Worm (Caenorhabditis elegans) whole organism, midembryonic: ENCODE data around the gene F43G6.7.

ENCODE experiments used
- T22C8.4 ChIP-seq: fragments of 200-800 bp; sonication (Bioruptor generic); IDR thresholded peaks from 2 replicates; pipeline ENCODE4 v1.3.6; 2022; ENCODE audit warnings: missing genetic modification characterization, missing compliant biosample characterization
- cog-1 ChIP-seq: sonication (generic microtip); optimal IDR thresholded peaks from 2 replicates; lab custom pipeline; 2016; ENCODE audit warnings: missing genetic modification characterization, missing compliant biosample characterization
- flt-1 ChIP-seq: fragments of 200-800 bp; sonication (Bioruptor generic); IDR thresholded peaks from 2 replicates; pipeline ENCODE4 v1.3.6; 2022; ENCODE audit warnings: missing genetic modification characterization, missing compliant biosample characterization
- klf-2 ChIP-seq: fragments of 200-800 bp; sonication (Bioruptor generic); conservative IDR thresholded peaks from 2 replicates; pipeline ENCODE4 v1.3.6; 2022; ENCODE audit warnings: missing genetic modification reagents, missing genetic modification characterization, missing compliant biosample characterization
- med-1 ChIP-seq: sonication (generic microtip); optimal IDR thresholded peaks from 2 replicates; lab custom pipeline; 2017; ENCODE audit warnings: missing genetic modification characterization, mild to moderate bottlenecking, missing compliant biosample characterization, antibody characterized with exemption, missing genetic modification reagents; ENCODE audit not compliant: insufficient read depth
- ref-1 ChIP-seq: fragments of 200-800 bp; sonication (Bioruptor generic); conservative IDR thresholded peaks from 2 replicates; pipeline ENCODE4 v1.3.6; 2022; ENCODE audit warnings: missing genetic modification reagents, missing genetic modification characterization, missing compliant biosample characterization
- tab-1 ChIP-seq: fragments of 200-800 bp; sonication (Bioruptor generic); IDR thresholded peaks from 2 replicates; pipeline ENCODE4 v1.3.6; 2022; ENCODE audit warnings: missing genetic modification characterization, missing compliant biosample characterization
- ztf-23 ChIP-seq: fragments of 200-800 bp; sonication (Bioruptor generic); IDR thresholded peaks from 2 replicates; pipeline ENCODE4 v1.3.6; 2022; ENCODE audit warnings: missing genetic modification reagents, missing genetic modification characterization, missing compliant biosample characterization
- ztf-29 ChIP-seq: fragments of 200-800 bp; sonication (Bioruptor generic); IDR thresholded peaks from 2 replicates; pipeline ENCODE4 v1.3.6; 2022; ENCODE audit warnings: missing genetic modification reagents, missing genetic modification characterization, missing compliant biosample characterization

F43G6.7 gene

ce11 chrII:11816014-11816413 lies 5.4 kb downstream of the F43G6.7 start:
- no peak for TF ChIP-seq ztf-29 (GFP tag; lab: Robert Waterston, UW)
- TF ChIP-seq T22C8.4 = no peak
- no peak for TF ChIP-seq tab-1 (GFP tag; lab: Robert Waterston, UW)
- TF ChIP-seq ztf-23 (GFP tag; lab: Robert Waterston, UW) = no peak
- TF ChIP-seq med-1 (GFP tag; lab: Kevin White, UChicago) = no peak
- TF ChIP-seq cog-1 = no peak
- no peak for TF ChIP-seq flt-1 (GFP tag; lab: Robert Waterston, UW)
- no peak for TF ChIP-seq ref-1 (GFP tag; lab: Robert Waterston, UW)
- TF ChIP-seq klf-2 (GFP tag; lab: Robert Waterston, UW) = no peak

- TF ChIP-seq ztf-23 (GFP tag; lab: Robert Waterston, UW) (no peak), flt-1 (GFP tag; lab: Robert Waterston, UW) (no peak)
Measured at ce11 chrII:11816475-11816874, 5.9 kb downstream of the F43G6.7 start, which contains the start of gene pap-3. TSS of gene pap-3 (minus strand) at chrII:11816575.

ce11 chrII:11819824-11820223 lies 9.2 kb downstream of the F43G6.7 start, which contains the start of gene Y6D1A.2:
TSS of gene Y6D1A.2 (minus strand) at chrII:11819924.
- TF ChIP-seq flt-1 (GFP tag; lab: Robert Waterston, UW) = no peak
- TF ChIP-seq tab-1 (GFP tag; lab: Robert Waterston, UW) = no peak
- no peak for TF ChIP-seq ztf-29 (GFP tag; lab: Robert Waterston, UW)
- TF ChIP-seq med-1 (GFP tag; lab: Kevin White, UChicago) = no peak
- TF ChIP-seq ref-1 (GFP tag; lab: Robert Waterston, UW) = no peak
- no peak for TF ChIP-seq cog-1
- no peak for TF ChIP-seq T22C8.4
- no peak for TF ChIP-seq ztf-23 (GFP tag; lab: Robert Waterston, UW)
- TF ChIP-seq klf-2 (GFP tag; lab: Robert Waterston, UW) = no peak

- TF ChIP-seq flt-1 (GFP tag; lab: Robert Waterston, UW) (no peak), klf-2 (GFP tag; lab: Robert Waterston, UW) (no peak), ztf-29 (GFP tag; lab: Robert Waterston, UW) (no peak), tab-1 (GFP tag; lab: Robert Waterston, UW) (no peak), cog-1 (no peak), T22C8.4 (no peak), ztf-23 (GFP tag; lab: Robert Waterston, UW) (no peak), ref-1 (GFP tag; lab: Robert Waterston, UW) (no peak), med-1 (GFP tag; lab: Kevin White, UChicago) (no peak)
Measured at ce11 chrII:11823566-11824308, 13.1 kb downstream of the F43G6.7 start, which contains the start of gene Y6D1A.1. TSS of gene Y6D1A.1 (minus strand) at chrII:11823616.

- 0 out of 2 replicates have a peak, but pooled peaks have one; percentile 59 for TF ChIP-seq tab-1 (GFP tag; lab: Robert Waterston, UW)
- 0 out of 2 replicates have a peak, but pooled peaks have one; percentile 35 for TF ChIP-seq ztf-23 (GFP tag; lab: Robert Waterston, UW)
- 0 out of 2 replicates have a peak, but pooled peaks have one; percentile 53 for TF ChIP-seq flt-1 (GFP tag; lab: Robert Waterston, UW)
Measured at ce11 chrII:11824673-11825072, 14.1 kb downstream of the F43G6.7 start.

- TF ChIP-seq tab-1 (GFP tag; lab: Robert Waterston, UW) (no peak), ref-1 (GFP tag; lab: Robert Waterston, UW) (no peak), T22C8.4 (no peak), ztf-29 (GFP tag; lab: Robert Waterston, UW) (no peak), cog-1 (no peak), ztf-23 (GFP tag; lab: Robert Waterston, UW) (no peak), klf-2 (GFP tag; lab: Robert Waterston, UW) (no peak), flt-1 (GFP tag; lab: Robert Waterston, UW) (no peak), med-1 (GFP tag; lab: Kevin White, UChicago) (no peak)
Measured at ce11 chrII:11829920-11830319, 19.3 kb downstream of the F43G6.7 start, which contains the start of gene pes-5. TSS of gene pes-5 (minus strand) at chrII:11830020.

- TF ChIP-seq T22C8.4 = no peak
Measured at ce11 chrII:11830601-11831000, 20.0 kb downstream of the F43G6.7 start.

ce11 chrII:11832475-11832874 lies 21.9 kb downstream of the F43G6.7 start, which contains the start of gene clec-144:
TSS of gene clec-144 (minus strand) at chrII:11832575.
- no peak for TF ChIP-seq cog-1
- no peak for TF ChIP-seq T22C8.4
- TF ChIP-seq klf-2 (GFP tag; lab: Robert Waterston, UW) = no peak
- no peak for TF ChIP-seq ref-1 (GFP tag; lab: Robert Waterston, UW)
- no peak for TF ChIP-seq ztf-29 (GFP tag; lab: Robert Waterston, UW)
- TF ChIP-seq med-1 (GFP tag; lab: Kevin White, UChicago) = no peak
- TF ChIP-seq tab-1 (GFP tag; lab: Robert Waterston, UW) = no peak
- no peak for TF ChIP-seq flt-1 (GFP tag; lab: Robert Waterston, UW)
- TF ChIP-seq ztf-23 (GFP tag; lab: Robert Waterston, UW) = no peak

- TF ChIP-seq T22C8.4 (no peak), klf-2 (GFP tag; lab: Robert Waterston, UW) (no peak), tab-1 (GFP tag; lab: Robert Waterston, UW) (no peak), ztf-29 (GFP tag; lab: Robert Waterston, UW) (no peak), ztf-23 (GFP tag; lab: Robert Waterston, UW) (no peak), cog-1 (no peak), ref-1 (GFP tag; lab: Robert Waterston, UW) (no peak), flt-1 (GFP tag; lab: Robert Waterston, UW) (no peak), med-1 (GFP tag; lab: Kevin White, UChicago) (no peak)
Measured at ce11 chrII:11835208-11835607, 24.6 kb downstream of the F43G6.7 start, which contains the start of gene T27D12.6. TSS of gene T27D12.6 (plus strand) at chrII:11835508.
